Fruit fly (Drosophila melanogaster): ENCODE data around the gene PGS1.
A peak's percentile ranks its signal among the peaks of the same experiment; 100 is the strongest.

Gene PGS1

DNA sequence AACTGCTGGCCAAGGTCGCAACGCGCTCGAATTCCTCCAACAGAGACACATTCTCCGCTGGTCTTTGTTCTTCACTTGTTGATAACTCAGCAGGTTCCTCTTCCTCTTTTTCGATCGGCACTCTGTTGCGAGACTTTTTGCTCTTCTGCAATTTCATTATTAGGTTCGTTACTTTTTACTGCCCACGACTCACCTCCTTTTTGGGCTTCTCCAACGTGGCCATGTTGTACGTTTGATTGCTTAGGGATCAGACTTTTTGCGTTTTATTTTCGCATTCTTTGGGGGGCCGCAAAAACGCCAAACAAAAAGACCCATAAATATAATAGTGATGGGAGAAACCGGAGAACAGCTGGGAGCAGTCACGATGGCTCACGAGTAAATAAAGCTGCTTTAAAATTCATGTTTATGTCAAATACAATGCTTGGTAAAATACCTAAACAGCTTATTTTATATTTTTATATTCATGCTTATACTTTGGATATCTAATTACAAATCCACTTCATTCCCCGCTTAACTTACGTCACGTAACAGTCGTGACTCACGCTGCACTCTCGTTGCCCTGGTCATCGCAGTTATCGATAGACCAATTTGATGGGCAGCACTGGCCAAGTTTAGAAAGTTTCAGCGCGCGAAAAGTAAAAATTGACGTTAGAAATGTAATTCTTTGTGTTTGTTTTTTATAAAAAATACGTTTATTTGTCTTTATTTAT, 12.9 kb upstream of the PGS1 start, which contains the start of gene Epg5 (continued):
- peak; percentile 94 for TF ChIP-seq amos (GFP tag; IDR thresholded peaks at IDR 0.05; ENCODE audit: partially characterized antibody)
- no peak for TF ChIP-seq CG7271 (tag; optimal IDR thresholded peaks at IDR 0.05)
- peak; percentile 78 for TF ChIP-seq Dip3 (GFP tag; optimal IDR thresholded peaks at IDR 0.05)
- TF ChIP-seq scrt (GFP tag; optimal IDR thresholded peaks at IDR 0.05), result peak; percentile 65
- peak; percentile 94 for TF ChIP-seq nerfin-2 (GFP tag; IDR thresholded peaks at IDR 0.05; ENCODE audit: partially characterized antibody)
- TF ChIP-seq CG6765 (GFP tag; optimal IDR thresholded peaks at IDR 0.05), result no peak
- TF ChIP-seq CG12236 (GFP tag; optimal IDR thresholded peaks at IDR 0.05), result no peak
- TF ChIP-seq CG12769 (tag; optimal IDR thresholded peaks at IDR 0.05), result no peak
- TF ChIP-seq zf30C (GFP tag; optimal IDR thresholded peaks at IDR 0.05), result no peak
- peak; percentile 73 for TF ChIP-seq al (GFP tag; IDR thresholded peaks at IDR 0.05)
- no peak for TF ChIP-seq CG31365 (tag; optimal IDR thresholded peaks at IDR 0.05)
- TF ChIP-seq Atf3 (GFP tag; optimal IDR thresholded peaks at IDR 0.05), result peak; percentile 63
- peak; percentile 77 for TF ChIP-seq lmd (GFP tag; IDR thresholded peaks at IDR 0.05)
- no peak for TF ChIP-seq CG8388 (GFP tag; optimal IDR thresholded peaks at IDR 0.05)
- no peak for TF ChIP-seq CG2875 (GFP tag; optimal IDR thresholded peaks at IDR 0.05)
- peak; percentile 20 for TF ChIP-seq CG3838 (GFP tag; optimal IDR thresholded peaks at IDR 0.05)
- TF ChIP-seq Bteb2 (GFP tag; optimal IDR thresholded peaks at IDR 0.05), result peak; percentile 65
- TF ChIP-seq Hmr (GFP tag; optimal IDR thresholded peaks at IDR 0.05), result no peak
- TF ChIP-seq CG12071 (GFP tag; optimal IDR thresholded peaks at IDR 0.05), result no peak
- no peak for TF ChIP-seq bowl (GFP tag; IDR thresholded peaks at IDR 0.05)
- TF ChIP-seq CG34422 (GFP tag; IDR thresholded peaks at IDR 0.05), result peak; percentile 83; the same call in 2 of the 3 replicates
- TF ChIP-seq CG16815 (GFP tag; optimal IDR thresholded peaks at IDR 0.05), result peak; percentile 70
- TF ChIP-seq CG10431 (GFP tag; optimal IDR thresholded peaks at IDR 0.05), result no peak
- no peak for TF ChIP-seq sima (GFP tag; optimal IDR thresholded peaks at IDR 0.05)
- no peak for TF ChIP-seq salm (tag; optimal IDR thresholded peaks at IDR 0.05)
- peak; percentile 4 for TF ChIP-seq Spps (tag; optimal IDR thresholded peaks at IDR 0.05)
- peak; percentile 92 for TF ChIP-seq Sry-δ (GFP tag; optimal IDR thresholded peaks at IDR 0.05)
- no peak for TF ChIP-seq CG1603 (tag; optimal IDR thresholded peaks at IDR 0.05)
- no peak for TF ChIP-seq Fer3 (tag; optimal IDR thresholded peaks at IDR 0.05)
- TF ChIP-seq CG16863 (GFP tag; optimal IDR thresholded peaks at IDR 0.05), result peak; percentile 42
- peak; percentile 9 for TF ChIP-seq gcm2 (GFP tag; optimal IDR thresholded peaks at IDR 0.05)
- TF ChIP-seq CG18262 (tag; optimal IDR thresholded peaks at IDR 0.05), result no peak
- peak; percentile 85 for TF ChIP-seq pzg (GFP tag; optimal IDR thresholded peaks at IDR 0.05)
- peak; percentile 70 for TF ChIP-seq stwl (tag; optimal IDR thresholded peaks at IDR 0.05)
- TF ChIP-seq pita (GFP tag; optimal IDR thresholded peaks at IDR 0.05), result no peak
- no peak for TF ChIP-seq mirr (GFP tag; optimal IDR thresholded peaks at IDR 0.05)
- TF ChIP-seq CG1529 (GFP tag; optimal IDR thresholded peaks at IDR 0.05), result no peak
- no peak for TF ChIP-seq CG11504 (tag; optimal IDR thresholded peaks at IDR 0.05)
- peak; percentile 50 for TF ChIP-seq HHEX (GFP tag; optimal IDR thresholded peaks at IDR 0.05)
- peak; percentile 73 for TF ChIP-seq CG12659 (GFP tag; optimal IDR thresholded peaks at IDR 0.05)
- TF ChIP-seq caup (GFP tag; optimal IDR thresholded peaks at IDR 0.05; ENCODE audit: severe bottlenecking), result no peak
- no peak for TF ChIP-seq yki (optimal IDR thresholded peaks at IDR 0.05)
- TF ChIP-seq Dip2 (GFP tag; IDR thresholded peaks at IDR 0.05), result no peak
- TF ChIP-seq Scr (GFP tag; IDR thresholded peaks at IDR 0.05; ENCODE audit: partially characterized antibody), result peak; percentile 99
- no peak for TF ChIP-seq abd-A (tag; optimal IDR thresholded peaks at IDR 0.05)
- peak; percentile 66 for TF ChIP-seq CG1602 (GFP tag; optimal IDR thresholded peaks at IDR 0.05)
- TF ChIP-seq CG14965 (GFP tag; optimal IDR thresholded peaks at IDR 0.05; ENCODE audit: borderline replicate concordance), result no peak
- no peak for TF ChIP-seq ATbp (GFP tag; optimal IDR thresholded peaks at IDR 0.05)
- TF ChIP-seq Ada2b (GFP tag; IDR thresholded peaks at IDR 0.05), result peak; percentile 47; the same call in 1 of the 2 replicates
